Worm (Caenorhabditis elegans) whole organism, mixed stage, embryonic: ENCODE data around the gene epc-1.

Experiments
- flh-1 ChIP-seq: fragments of 200-800 bp; sonication (Bioruptor generic); optimal IDR thresholded peaks from 2 replicates; lab custom pipeline; 2018; ENCODE audit warnings: mild to moderate bottlenecking, missing genetic modification characterization, moderate library complexity, missing compliant biosample characterization
- nhr-76 ChIP-seq: sonication (generic microtip); optimal IDR thresholded peaks from 2 replicates; lab custom pipeline; 2017; ENCODE audit warnings: missing biosample characterization, missing genetic modification characterization
- sem-2 ChIP-seq: fragments of 200-800 bp; sonication (Bioruptor generic); optimal IDR thresholded peaks from 2 replicates; lab custom pipeline; 2018; ENCODE audit warnings: mild to moderate bottlenecking, missing genetic modification characterization, missing compliant biosample characterization
- sptf-1 ChIP-seq: sonication (generic microtip); optimal IDR thresholded peaks from 2 replicates; lab custom pipeline; 2017; ENCODE audit warnings: mild to moderate bottlenecking, missing genetic modification characterization, moderate library complexity, missing compliant biosample characterization

- peak; percentile 63 for TF ChIP-seq sptf-1 (tag; lab: Kevin White, UChicago)
- no peak for TF ChIP-seq nhr-76
- no peak for TF ChIP-seq sem-2 (GFP tag; lab: Kevin White, UChicago)
- no peak for TF ChIP-seq flh-1 (GFP tag; lab: Kevin White, UChicago)
Observed at ce11 chrIII:12613138-12613915, 4.9 kb upstream of the epc-1 start.
